Worm (Caenorhabditis elegans) whole organism, late embryonic: ENCODE data around the gene F26D2.13.

Source experiments
- F13H6.1 ChIP-seq: sonication (generic microtip); optimal IDR thresholded peaks from 2 replicates; lab custom pipeline; 2016; ENCODE audit warnings: missing genetic modification characterization, missing compliant biosample characterization
- T23F11.4 ChIP-seq: fragments of 200-800 bp; sonication (Bioruptor generic); optimal IDR thresholded peaks from 2 replicates; lab custom pipeline; 2018; ENCODE audit warnings: mild to moderate bottlenecking, missing genetic modification characterization, missing compliant biosample characterization
- Y22D7AL.16 ChIP-seq: sonication (generic microtip); optimal IDR thresholded peaks from 2 replicates; lab custom pipeline; 2016; ENCODE audit warnings: missing genetic modification characterization, missing compliant biosample characterization
- ahr-1 ChIP-seq: sonication (generic microtip); optimal IDR thresholded peaks from 2 replicates; lab custom pipeline; 2016; ENCODE audit warnings: missing genetic modification characterization, missing compliant biosample characterization
- ceh-14 ChIP-seq: sonication (generic microtip); optimal IDR thresholded peaks from 2 replicates; lab custom pipeline; 2016; ENCODE audit warnings: missing genotype, missing genetic modification characterization, missing compliant biosample characterization
- ceh-18 ChIP-seq: sonication (generic microtip); optimal IDR thresholded peaks from 2 replicates; lab custom pipeline; 2016; ENCODE audit warnings: missing genetic modification characterization, missing compliant biosample characterization
- ceh-19 ChIP-seq: fragments of 200-800 bp; sonication (Bioruptor generic); optimal IDR thresholded peaks from 2 replicates; lab custom pipeline; 2018; ENCODE audit warnings: mild to moderate bottlenecking, missing genetic modification characterization, missing compliant biosample characterization
- ceh-30 ChIP-seq: fragments of 150-350 bp; optimal IDR thresholded peaks from 2 replicates; lab custom pipeline; 2014; ENCODE audit warnings: missing biosample characterization, missing genetic modification characterization
- ceh-31 ChIP-seq: sonication (generic microtip); optimal IDR thresholded peaks from 2 replicates; lab custom pipeline; 2016; ENCODE audit warnings: missing genetic modification characterization, missing compliant biosample characterization
- ceh-9 ChIP-seq: sonication (generic microtip); optimal IDR thresholded peaks from 2 replicates; lab custom pipeline; 2016; ENCODE audit warnings: mild to moderate bottlenecking, missing genetic modification characterization, inconsistent platforms, missing compliant biosample characterization
- che-1 ChIP-seq: sonication (generic microtip); optimal IDR thresholded peaks from 2 replicates; lab custom pipeline; 2016; ENCODE audit warnings: mild to moderate bottlenecking, missing genetic modification characterization, missing compliant biosample characterization
- dve-1 ChIP-seq: sonication (generic microtip); optimal IDR thresholded peaks from 2 replicates; lab custom pipeline; 2017; ENCODE audit warnings: antibody characterized with exemption, mild to moderate bottlenecking, missing genetic modification characterization, missing compliant biosample characterization
- elt-2 ChIP-seq: sonication (generic microtip); optimal IDR thresholded peaks from 2 replicates; lab custom pipeline; 2016; ENCODE audit warnings: missing genetic modification reagents, missing genetic modification characterization, missing compliant biosample characterization
- elt-4 ChIP-seq: sonication (generic microtip); optimal IDR thresholded peaks from 2 replicates; lab custom pipeline; 2016; ENCODE audit warnings: missing genetic modification characterization, missing compliant biosample characterization
- ets-4 ChIP-seq: sonication (generic microtip); optimal IDR thresholded peaks from 2 replicates; lab custom pipeline; 2016; ENCODE audit warnings: missing genetic modification characterization, missing compliant biosample characterization
- fkh-6 ChIP-seq: sonication (generic microtip); optimal IDR thresholded peaks from 2 replicates; lab custom pipeline; 2016; ENCODE audit warnings: missing genetic modification characterization, missing compliant biosample characterization
- gmeb-2 ChIP-seq: sonication (generic microtip); optimal IDR thresholded peaks from 2 replicates; lab custom pipeline; 2016; ENCODE audit warnings: missing genetic modification characterization, inconsistent platforms, missing compliant biosample characterization
- hlh-13 ChIP-seq: fragments of 200-800 bp; sonication (Bioruptor generic); optimal IDR thresholded peaks from 2 replicates; lab custom pipeline; 2018; ENCODE audit warnings: mild to moderate bottlenecking, missing genetic modification characterization, missing compliant biosample characterization
- hlh-15 ChIP-seq: sonication (generic microtip); optimal IDR thresholded peaks from 2 replicates; lab custom pipeline; 2016; ENCODE audit warnings: missing genetic modification characterization, missing compliant biosample characterization
- hlh-30 ChIP-seq: sonication (generic microtip); optimal IDR thresholded peaks from 2 replicates; lab custom pipeline; 2017; ENCODE audit warnings: antibody characterized with exemption, missing genetic modification characterization, missing compliant biosample characterization; ENCODE audit not compliant: insufficient read depth
- hlh-8 ChIP-seq: sonication (generic microtip); optimal IDR thresholded peaks from 2 replicates; lab custom pipeline; 2016; ENCODE audit warnings: missing genotype, missing genetic modification characterization, missing compliant biosample characterization
- lim-6 ChIP-seq: sonication (generic microtip); optimal IDR thresholded peaks from 2 replicates; lab custom pipeline; 2016; ENCODE audit warnings: missing genetic modification characterization, missing compliant biosample characterization
- lin-11 ChIP-seq: fragments of 200-800 bp; sonication (Bioruptor generic); optimal IDR thresholded peaks from 2 replicates; lab custom pipeline; 2018; ENCODE audit warnings: mild to moderate bottlenecking, missing genetic modification characterization, missing compliant biosample characterization
- mec-3 ChIP-seq: sonication (generic microtip); optimal IDR thresholded peaks from 2 replicates; lab custom pipeline; 2016; ENCODE audit warnings: borderline replicate concordance, missing genetic modification characterization, missing compliant biosample characterization
- nfya-1 ChIP-seq: sonication (generic microtip); optimal IDR thresholded peaks from 2 replicates; lab custom pipeline; 2017; ENCODE audit warnings: missing genetic modification characterization, mild to moderate bottlenecking, missing compliant biosample characterization, antibody characterized with exemption, moderate library complexity
- nhr-11 ChIP-seq: fragments of 150-350 bp; optimal IDR thresholded peaks from 2 replicates; lab custom pipeline; 2014; ENCODE audit warnings: missing biosample characterization, missing genetic modification characterization
- pax-1 ChIP-seq: fragments of 150-350 bp; optimal IDR thresholded peaks from 2 replicates; lab custom pipeline; 2014; ENCODE audit warnings: missing biosample characterization, missing genetic modification characterization
- pqm-1 ChIP-seq: sonication (generic microtip); optimal IDR thresholded peaks from 2 replicates; lab custom pipeline; 2016; ENCODE audit warnings: missing genetic modification characterization, missing compliant biosample characterization
- pros-1 ChIP-seq: fragments of 150-350 bp; optimal IDR thresholded peaks from 2 replicates; lab custom pipeline; 2014; ENCODE audit warnings: missing biosample characterization, missing genetic modification reagents, missing genetic modification characterization
- ref-2 ChIP-seq: sonication (generic microtip); optimal IDR thresholded peaks from 2 replicates; lab custom pipeline; 2016; ENCODE audit warnings: missing genetic modification characterization, missing compliant biosample characterization
- rnt-1 ChIP-seq: sonication (generic microtip); optimal IDR thresholded peaks from 2 replicates; lab custom pipeline; 2016; ENCODE audit warnings: missing genetic modification characterization, missing compliant biosample characterization
- sdc-2 ChIP-seq: sonication (generic microtip); optimal IDR thresholded peaks from 2 replicates; lab custom pipeline; 2016; ENCODE audit warnings: missing genotype, missing genetic modification characterization, missing compliant biosample characterization
- syd-9 ChIP-seq: sonication (generic microtip); optimal IDR thresholded peaks from 2 replicates; lab custom pipeline; 2016; ENCODE audit warnings: mild to moderate bottlenecking, missing genetic modification characterization, moderate library complexity, missing compliant biosample characterization
- tbx-7 ChIP-seq: sonication (generic microtip); optimal IDR thresholded peaks from 2 replicates; lab custom pipeline; 2016; ENCODE audit warnings: missing genotype, missing genetic modification characterization, missing compliant biosample characterization
- unc-42 ChIP-seq: sonication (generic microtip); optimal IDR thresholded peaks from 2 replicates; lab custom pipeline; 2016; ENCODE audit warnings: missing genotype, missing genetic modification characterization, missing compliant biosample characterization
- unc-55 ChIP-seq: sonication (generic microtip); optimal IDR thresholded peaks from 2 replicates; lab custom pipeline; 2017; ENCODE audit warnings: missing biosample characterization, missing genetic modification reagents, missing genetic modification characterization
- unc-86 ChIP-seq: sonication (generic microtip); optimal IDR thresholded peaks from 2 replicates; lab custom pipeline; 2016; ENCODE audit warnings: missing genetic modification characterization, missing compliant biosample characterization
- zip-5 ChIP-seq: sonication (generic microtip); optimal IDR thresholded peaks from 2 replicates; lab custom pipeline; 2016; ENCODE audit warnings: missing genetic modification characterization, missing compliant biosample characterization

F26D2.13 gene

ce11 chrV:16429503-16429902 lies 5.9 kb downstream of the F26D2.13 start, which contains the start of gene F26D2.10:
Gene F26D2.10, minus strand, starts transcription at chrV:16429603.
- TF ChIP-seq elt-2 (tag; lab: Kevin White, UChicago) (no peak), lin-11 (no peak), hlh-30 (tag; lab: Kevin White, UChicago) (no peak), pqm-1 (tag; lab: Kevin White, UChicago) (no peak), lim-6 (tag; lab: Kevin White, UChicago) (no peak), che-1 (tag; lab: Kevin White, UChicago) (no peak), ceh-14 (tag; lab: Kevin White, UChicago) (no peak), T23F11.4 (GFP tag; lab: Kevin White, UChicago) (no peak), ceh-9 (tag; lab: Kevin White, UChicago) (no peak), unc-55 (no peak), gmeb-2 (tag; lab: Kevin White, UChicago) (no peak), nhr-11 (tag; lab: Kevin White, UChicago) (no peak), unc-86 (tag; lab: Kevin White, UChicago) (no peak), dve-1 (tag; lab: Kevin White, UChicago) (no peak), F13H6.1 (no peak)

- no peak for TF ChIP-seq unc-86 (tag; lab: Kevin White, UChicago)
- TF ChIP-seq nhr-11 (tag; lab: Kevin White, UChicago) = no peak
- no peak for TF ChIP-seq elt-4 (tag; lab: Kevin White, UChicago)
- TF ChIP-seq hlh-8 = no peak
- TF ChIP-seq syd-9 = no peak
- TF ChIP-seq ets-4 (tag; lab: Kevin White, UChicago) = no peak
- no peak for TF ChIP-seq ref-2 (tag; lab: Kevin White, UChicago)
- no peak for TF ChIP-seq tbx-7 (tag; lab: Kevin White, UChicago)
- TF ChIP-seq fkh-6 = no peak
- no peak for TF ChIP-seq ceh-18 (tag; lab: Kevin White, UChicago)
- no peak for TF ChIP-seq lin-11
- no peak for TF ChIP-seq hlh-15 (tag; lab: Kevin White, UChicago)
- TF ChIP-seq rnt-1 (tag; lab: Kevin White, UChicago) = no peak
These were observed 11.0 kb downstream of the F26D2.13 start, which contains the start of gene srw-29 for ce11 chrV:16424428-16424827. Gene srw-29, minus strand, starts transcription at chrV:16424528.

DNA sequence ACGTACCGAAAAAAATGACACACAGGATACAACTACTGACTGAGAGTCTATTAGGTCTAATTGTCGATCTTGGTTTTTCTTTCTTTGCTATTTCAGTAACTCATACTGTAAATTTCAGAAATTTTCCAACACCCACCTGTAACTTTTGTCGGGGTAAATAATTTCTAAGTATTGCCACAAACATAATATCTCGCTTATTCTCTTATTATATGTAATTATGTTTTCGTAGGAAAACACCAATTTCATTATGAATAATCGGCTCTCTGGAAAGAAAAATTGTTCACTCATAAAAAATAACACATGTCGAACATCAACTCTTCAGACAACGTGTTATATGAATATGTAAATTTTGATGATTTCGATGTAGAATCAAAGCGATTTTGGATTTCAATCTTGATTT lies 14.7 kb downstream of the F26D2.13 start, which contains the start of gene srw-48:
srw-48 (plus strand) TSS at position 301 of the 400 bp plus-strand sequence.
- TF ChIP-seq che-1 (tag; lab: Kevin White, UChicago) (no peak), elt-4 (tag; lab: Kevin White, UChicago) (no peak), ceh-19 (GFP tag; lab: Kevin White, UChicago) (no peak), ceh-31 (tag; lab: Kevin White, UChicago) (no peak), hlh-30 (tag; lab: Kevin White, UChicago) (no peak), nfya-1 (tag; lab: Kevin White, UChicago) (no peak), mec-3 (tag; lab: Kevin White, UChicago) (no peak), pax-1 (tag; lab: Kevin White, UChicago) (no peak), ceh-30 (tag; lab: Kevin White, UChicago) (no peak), ahr-1 (no peak), dve-1 (tag; lab: Kevin White, UChicago) (no peak), T23F11.4 (GFP tag; lab: Kevin White, UChicago) (no peak), ets-4 (tag; lab: Kevin White, UChicago) (no peak)

- TF ChIP-seq pros-1 (tag; lab: Kevin White, UChicago) = no peak
- TF ChIP-seq sdc-2 = no peak
- TF ChIP-seq hlh-13 (GFP tag; lab: Kevin White, UChicago) = no peak
- TF ChIP-seq rnt-1 (tag; lab: Kevin White, UChicago) = no peak
- TF ChIP-seq unc-42 (tag; lab: Kevin White, UChicago) = no peak
- TF ChIP-seq Y22D7AL.16 = no peak
- no peak for TF ChIP-seq zip-5 (tag; lab: Kevin White, UChicago)
These were observed 15.6 kb downstream of the F26D2.13 start, which contains the start of gene F26D2.16 for ce11 chrV:16419769-16420168. Gene F26D2.16, minus strand, starts transcription at chrV:16419869.
